Fruit fly (Drosophila melanogaster) whole organism, embryonic: ENCODE data around the gene Clk.

ENCODE experiments used
- CG10274 ChIP-seq: fragments of 200-800 bp; sonication (Bioruptor generic); optimal IDR thresholded peaks from 3 replicates; lab custom pipeline; 2017; ENCODE audit warnings: missing biosample characterization, mild to moderate bottlenecking, missing genetic modification characterization
- CG10321 ChIP-seq: fragments of 200-800 bp; sonication (Bioruptor generic); IDR thresholded peaks from 2 replicates; pipeline ENCODE4 v1.3.6; 2022; ENCODE audit warnings: missing biosample characterization, missing genetic modification characterization
- CG10979 ChIP-seq: fragments of 200-800 bp; sonication (Bioruptor generic); optimal IDR thresholded peaks from 2 replicates; lab custom pipeline; 2018; ENCODE audit warnings: missing biosample characterization, mild to moderate bottlenecking, missing genetic modification characterization, moderate library complexity
- CG11398 ChIP-seq: fragments of 200-800 bp; sonication (Bioruptor generic); optimal IDR thresholded peaks from 2 replicates; lab custom pipeline; 2016; ENCODE audit warnings: missing biosample characterization, missing genetic modification characterization
- CG13287 ChIP-seq: fragments of 200-800 bp; sonication (Bioruptor generic); IDR thresholded peaks from 2 replicates; pipeline ENCODE4 v1.3.6; 2022; ENCODE audit warnings: missing biosample characterization, missing genetic modification characterization; ENCODE audit not compliant: partially characterized antibody
- CG13424 ChIP-seq: fragments of 200-800 bp; sonication (Bioruptor generic); optimal IDR thresholded peaks from 2 replicates; lab custom pipeline; 2019; ENCODE audit warnings: missing biosample characterization, mild to moderate bottlenecking, missing genetic modification characterization, moderate library complexity
- CG14860 ChIP-seq: fragments of 200-800 bp; sonication (Bioruptor generic); IDR thresholded peaks from 3 replicates; pipeline ENCODE4 v1.3.6; 2022; ENCODE audit warnings: missing biosample characterization, missing genetic modification characterization; ENCODE audit not compliant: partially characterized antibody
- CG15011 ChIP-seq: fragments of 200-800 bp; sonication (Bioruptor generic); optimal IDR thresholded peaks from 3 replicates; lab custom pipeline; 2018; ENCODE audit warnings: missing biosample characterization, mild to moderate bottlenecking, missing genetic modification characterization
- CG1529 ChIP-seq: fragments of 200-800 bp; sonication (Bioruptor generic); optimal IDR thresholded peaks from 3 replicates; lab custom pipeline; 2018; ENCODE audit warnings: missing biosample characterization, missing genetic modification characterization
- CG17385 ChIP-seq: fragments of 200-800 bp; sonication (Bioruptor generic); optimal IDR thresholded peaks from 3 replicates; lab custom pipeline; 2018; ENCODE audit warnings: missing biosample characterization, mild to moderate bottlenecking, missing genetic modification characterization
- CG18764 ChIP-seq: fragments of 200-800 bp; sonication (Bioruptor generic); optimal IDR thresholded peaks from 3 replicates; lab custom pipeline; 2016; ENCODE audit warnings: missing biosample characterization, missing genetic modification characterization
- CG2129 ChIP-seq: fragments of 200-800 bp; sonication (Bioruptor generic); IDR thresholded peaks from 2 replicates; pipeline ENCODE4 v1.3.6; 2022; ENCODE audit warnings: missing biosample characterization, missing genetic modification characterization; ENCODE audit not compliant: partially characterized antibody
- CG30403 ChIP-seq: fragments of 200-800 bp; sonication (Bioruptor generic); optimal IDR thresholded peaks from 3 replicates; lab custom pipeline; 2016; ENCODE audit warnings: missing biosample characterization, missing genetic modification characterization
- CG34224 ChIP-seq: fragments of 200-800 bp; sonication (Bioruptor generic); IDR thresholded peaks from 3 replicates; pipeline ENCODE4 v1.3.6; 2022; ENCODE audit warnings: missing biosample characterization, missing genetic modification characterization; ENCODE audit not compliant: partially characterized antibody
- CG8290 ChIP-seq, 3 experiments: fragments of 200-800 bp; sonication (Bioruptor generic); optimal IDR thresholded peaks; 2 replicates each; lab custom pipeline; 2016 to 2019; ENCODE audit warnings: missing biosample characterization in 3 of 3, missing genetic modification characterization in 3 of 3, mild to moderate bottlenecking in 2 of 3, moderate library complexity in 1 of 3
- HLH54F ChIP-seq: fragments of 200-800 bp; sonication (Bioruptor generic); optimal IDR thresholded peaks from 3 replicates; lab custom pipeline; 2016; ENCODE audit warnings: missing biosample characterization, missing genetic modification characterization
- Hey ChIP-seq: fragments of 200-800 bp; sonication (Bioruptor generic); optimal IDR thresholded peaks from 3 replicates; lab custom pipeline; 2018; ENCODE audit warnings: missing biosample characterization, mild to moderate bottlenecking, missing genetic modification characterization
- HmgD ChIP-seq: fragments of 200-800 bp; sonication (Bioruptor generic); optimal IDR thresholded peaks from 3 replicates; lab custom pipeline; 2016; ENCODE audit warnings: missing biosample characterization, missing genetic modification characterization
- Hr3 ChIP-seq: fragments of 200-800 bp; sonication (Bioruptor generic); optimal IDR thresholded peaks from 3 replicates; lab custom pipeline; 2016; ENCODE audit warnings: missing biosample characterization, missing genetic modification characterization
- Ravus ChIP-seq: fragments of 200-800 bp; sonication (Bioruptor generic); IDR thresholded peaks from 2 replicates; pipeline ENCODE4 v1.3.6; 2022; ENCODE audit warnings: missing biosample characterization, missing genetic modification characterization
- Scr ChIP-seq: fragments of 200-800 bp; sonication (Bioruptor generic); IDR thresholded peaks from 2 replicates; pipeline ENCODE4 v1.3.6; 2022; ENCODE audit warnings: missing biosample characterization, missing genetic modification characterization; ENCODE audit not compliant: partially characterized antibody
- Side ChIP-seq: fragments of 200-800 bp; sonication (Bioruptor generic); optimal IDR thresholded peaks from 2 replicates; lab custom pipeline; 2016; ENCODE audit warnings: missing biosample characterization, missing genetic modification characterization
- Six4 ChIP-seq: fragments of 200-800 bp; sonication (Bioruptor generic); optimal IDR thresholded peaks from 2 replicates; lab custom pipeline; 2016; ENCODE audit warnings: missing biosample characterization, missing genetic modification characterization
- Ssrp ChIP-seq: fragments of 200-800 bp; sonication (Bioruptor generic); optimal IDR thresholded peaks from 2 replicates; lab custom pipeline; 2018; ENCODE audit warnings: missing biosample characterization, mild to moderate bottlenecking, missing genetic modification characterization, moderate library complexity
- TFAM ChIP-seq: fragments of 200-800 bp; sonication (Bioruptor generic); optimal IDR thresholded peaks from 2 replicates; lab custom pipeline; 2017; ENCODE audit warnings: missing biosample characterization, missing genetic modification characterization, inconsistent platforms
- Trl ChIP-seq, 3 experiments: fragments of >200 bp in 2 of 3; fragments of 200-800 bp in 1 of 3; sonication (Bioruptor generic) in 1 of 3; optimal IDR thresholded peaks; 2 replicates in 1 of 3; 3 replicates in 2 of 3; lab custom pipeline; 2016 to 2017; ENCODE audit warnings: missing biosample characterization in 1 of 3, missing genetic modification characterization in 1 of 3
- amos ChIP-seq: fragments of 200-800 bp; sonication (Bioruptor generic); IDR thresholded peaks from 2 replicates; pipeline ENCODE4 v1.3.6; 2022; ENCODE audit warnings: missing biosample characterization, missing genetic modification characterization; ENCODE audit not compliant: partially characterized antibody
- bbx ChIP-seq: fragments of 200-800 bp; sonication (Bioruptor generic); IDR thresholded peaks from 2 replicates; pipeline ENCODE4 v1.3.6; 2022; ENCODE audit warnings: missing biosample characterization, missing genetic modification characterization; ENCODE audit not compliant: partially characterized antibody
- cad ChIP-seq: fragments of >200 bp; optimal IDR thresholded peaks from 2 replicates; lab custom pipeline; 2017; ENCODE audit warnings: missing biosample characterization, missing genetic modification characterization
- cas ChIP-seq: fragments of 200-800 bp; sonication (Bioruptor generic); IDR thresholded peaks from 2 replicates; pipeline ENCODE4 v1.3.6; 2022; ENCODE audit warnings: missing biosample characterization, missing genetic modification characterization
- caup ChIP-seq: fragments of 200-800 bp; sonication (Bioruptor generic); optimal IDR thresholded peaks from 3 replicates; lab custom pipeline; 2017; ENCODE audit warnings: missing biosample characterization, mild to moderate bottlenecking, missing genetic modification characterization, moderate library complexity; ENCODE audit not compliant: severe bottlenecking
- danr ChIP-seq: fragments of 200-800 bp; sonication (Bioruptor generic); IDR thresholded peaks from 2 replicates; pipeline ENCODE4 v1.3.6; 2022; ENCODE audit warnings: missing biosample characterization, missing genetic modification characterization
- exex ChIP-seq: fragments of 200-800 bp; sonication (Bioruptor generic); optimal IDR thresholded peaks from 4 replicates; lab custom pipeline; 2018; ENCODE audit warnings: missing biosample characterization, mild to moderate bottlenecking, missing genetic modification characterization, moderate library complexity
- fd96Cb ChIP-seq: fragments of 200-800 bp; sonication (Bioruptor generic); optimal IDR thresholded peaks from 2 replicates; lab custom pipeline; 2018; ENCODE audit warnings: missing biosample characterization, mild to moderate bottlenecking, missing genetic modification characterization, moderate library complexity
- gce ChIP-seq: fragments of 200-800 bp; sonication (Bioruptor generic); IDR thresholded peaks from 3 replicates; pipeline ENCODE4 v1.3.6; 2022; ENCODE audit warnings: missing biosample characterization, missing genetic modification characterization
- grau ChIP-seq: fragments of 200-800 bp; optimal IDR thresholded peaks from 3 replicates; lab custom pipeline; 2019; ENCODE audit warnings: missing biosample characterization, mild to moderate bottlenecking, missing genetic modification characterization, moderate library complexity
- kay ChIP-seq: fragments of 200-800 bp; sonication (Bioruptor generic); optimal IDR thresholded peaks from 2 replicates; lab custom pipeline; 2016; ENCODE audit warnings: missing biosample characterization, missing genetic modification characterization
- mld ChIP-seq: fragments of 200-800 bp; sonication (Bioruptor generic); IDR thresholded peaks from 3 replicates; pipeline ENCODE4 v1.3.6; 2022; ENCODE audit warnings: missing biosample characterization, missing genetic modification characterization; ENCODE audit not compliant: partially characterized antibody
- nerfin-1 ChIP-seq: fragments of 200-800 bp; sonication (Bioruptor generic); optimal IDR thresholded peaks from 3 replicates; lab custom pipeline; 2019; ENCODE audit warnings: missing biosample characterization, mild to moderate bottlenecking, missing genetic modification characterization, moderate library complexity
- org-1 ChIP-seq: fragments of 200-800 bp; sonication (Bioruptor generic); optimal IDR thresholded peaks from 2 replicates; lab custom pipeline; 2017; ENCODE audit warnings: missing biosample characterization, missing genetic modification characterization
- phol ChIP-seq: fragments of 200-800 bp; sonication (Bioruptor generic); optimal IDR thresholded peaks from 3 replicates; lab custom pipeline; 2018; ENCODE audit warnings: missing biosample characterization, mild to moderate bottlenecking, missing genetic modification characterization, moderate library complexity
- pnt ChIP-seq: fragments of 200-800 bp; sonication (Bioruptor generic); optimal IDR thresholded peaks from 3 replicates; lab custom pipeline; 2016; ENCODE audit warnings: missing biosample characterization, missing genetic modification characterization
- rib ChIP-seq: fragments of 200-800 bp; sonication (Bioruptor generic); IDR thresholded peaks from 2 replicates; pipeline ENCODE4 v1.3.6; 2022; ENCODE audit warnings: missing biosample characterization, missing genetic modification characterization
- sens-2 ChIP-seq: fragments of 200-800 bp; sonication (Bioruptor generic); IDR thresholded peaks from 2 replicates; pipeline ENCODE4 v1.3.6; 2022; ENCODE audit warnings: missing biosample characterization, missing genetic modification characterization
- sima ChIP-seq: fragments of 200-800 bp; sonication (Bioruptor generic); optimal IDR thresholded peaks from 2 replicates; lab custom pipeline; 2016; ENCODE audit warnings: missing biosample characterization, missing genetic modification characterization
- slbo ChIP-seq: fragments of 200-800 bp; sonication (Bioruptor generic); IDR thresholded peaks from 2 replicates; pipeline ENCODE4 v1.3.6; 2022; ENCODE audit warnings: missing biosample characterization, missing genetic modification characterization
- slou ChIP-seq: fragments of 200-800 bp; sonication (Bioruptor generic); optimal IDR thresholded peaks from 3 replicates; lab custom pipeline; 2016; ENCODE audit warnings: missing biosample characterization, missing genetic modification characterization
- stc ChIP-seq: fragments of 200-800 bp; sonication (Bioruptor generic); IDR thresholded peaks from 2 replicates; pipeline ENCODE4 v1.3.6; 2022; ENCODE audit warnings: missing biosample characterization, missing genetic modification characterization
- tx ChIP-seq: fragments of 200-800 bp; sonication (Bioruptor generic); optimal IDR thresholded peaks from 2 replicates; lab custom pipeline; 2016; ENCODE audit warnings: missing biosample characterization, missing genetic modification characterization
- vnd ChIP-seq: fragments of 200-800 bp; sonication (Bioruptor generic); IDR thresholded peaks from 3 replicates; pipeline ENCODE4 v1.3.6; 2022; ENCODE audit warnings: missing biosample characterization, missing genetic modification characterization; ENCODE audit not compliant: partially characterized antibody

Clk gene

DNA sequence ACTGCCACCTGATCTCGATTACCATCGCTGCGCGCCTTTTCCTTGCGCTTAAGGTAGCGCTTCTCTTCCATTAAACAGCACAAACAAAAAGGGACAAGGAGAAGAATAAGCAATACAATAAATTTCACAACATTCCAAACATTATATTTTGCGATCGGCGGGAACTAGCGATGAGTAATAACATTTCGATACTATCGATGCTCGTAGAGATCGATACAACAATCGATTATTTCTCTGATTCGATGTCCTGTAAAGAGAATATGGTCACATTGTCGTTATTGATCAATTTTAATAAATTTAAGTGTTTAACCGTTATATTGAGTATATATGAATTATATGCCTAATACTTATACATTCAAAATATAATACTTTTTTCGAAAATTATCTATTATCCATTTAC is 49.1 kb downstream of the Clk start, which contains the start of gene CG7457 (continued):
- no peak for TF ChIP-seq Ssrp (tag; lab: Kevin White, UChicago)
- no peak for TF ChIP-seq Trl (optimal IDR thresholded peaks at IDR 0.05; lab: Kevin White, UChicago)
- TF ChIP-seq Trl (GFP tag; optimal IDR thresholded peaks at IDR 0.05; lab: Kevin White, UChicago) = no peak
- TF ChIP-seq CG18764 (GFP tag; lab: Kevin White, UChicago) = no peak
- TF ChIP-seq kay (GFP tag; lab: Kevin White, UChicago) = no peak
- peak; percentile 5 for TF ChIP-seq CG8290 (GFP tag; optimal IDR thresholded peaks at IDR 0.05; lab: Kevin White, UChicago)
- TF ChIP-seq CG8290 (tag; optimal IDR thresholded peaks at IDR 0.05; lab: Kevin White, UChicago) = peak; percentile 28 to 75
- peak; percentile 92 for TF ChIP-seq CG14860 (GFP tag; lab: Robert Waterston, UW)
- TF ChIP-seq CG17385 (GFP tag; lab: Kevin White, UChicago) = no peak
- peak; percentile 96 for TF ChIP-seq amos (GFP tag; lab: Robert Waterston, UW)
- no peak for TF ChIP-seq nerfin-1 (tag; lab: Kevin White, UChicago)
- no peak for TF ChIP-seq danr
- no peak for TF ChIP-seq rib
- no peak for TF ChIP-seq stc (GFP tag; lab: Robert Waterston, UW)
- TF ChIP-seq CG34224 = peak; percentile 94
- TF ChIP-seq CG2129 (GFP tag; lab: Robert Waterston, UW) = peak; percentile 81; the same call in 1 of the 2 replicates
- no peak for TF ChIP-seq CG1529 (GFP tag; lab: Kevin White, UChicago)
- no peak for TF ChIP-seq Six4
- TF ChIP-seq CG13424 = no peak
- TF ChIP-seq slou = no peak
- TF ChIP-seq fd96Cb (tag; lab: Kevin White, UChicago) = no peak
- peak; percentile 18; the same call in 1 of the 2 replicates for TF ChIP-seq slbo (GFP tag; lab: Robert Waterston, UW)
- no peak for TF ChIP-seq HmgD (GFP tag; lab: Kevin White, UChicago)
- TF ChIP-seq TFAM (GFP tag; lab: Kevin White, UChicago) = no peak
- TF ChIP-seq caup (GFP tag; lab: Kevin White, UChicago) = no peak
- no peak for TF ChIP-seq grau (tag; lab: Kevin White, UChicago)
- TF ChIP-seq HLH54F (GFP tag; lab: Kevin White, UChicago) = no peak
- no peak for TF ChIP-seq CG10321 (GFP tag; lab: Robert Waterston, UW)
- no peak for TF ChIP-seq CG10979 (tag; lab: Kevin White, UChicago)
- TF ChIP-seq CG11398 (GFP tag; lab: Kevin White, UChicago) = no peak
- TF ChIP-seq sens-2 = no peak
- peak; percentile 95 for TF ChIP-seq bbx (GFP tag; lab: Robert Waterston, UW)
- TF ChIP-seq sima (GFP tag; lab: Kevin White, UChicago) = no peak
- TF ChIP-seq cas (GFP tag; lab: Robert Waterston, UW) = no peak
- TF ChIP-seq Scr (GFP tag; lab: Robert Waterston, UW) = peak; percentile 95
- TF ChIP-seq org-1 (GFP tag; lab: Kevin White, UChicago) = no peak
- no peak for TF ChIP-seq tx (GFP tag; lab: Kevin White, UChicago)
- no peak for TF ChIP-seq pnt (GFP tag; lab: Kevin White, UChicago)
- no peak for TF ChIP-seq Hey
- TF ChIP-seq mld (GFP tag; lab: Robert Waterston, UW) = no peak; the same call in 2 of the 3 replicates
- TF ChIP-seq Ravus (GFP tag; lab: Robert Waterston, UW) = no peak
- no peak for TF ChIP-seq CG30403 (GFP tag; lab: Kevin White, UChicago)
- TF ChIP-seq phol = peak; percentile 20
- TF ChIP-seq vnd (GFP tag; lab: Robert Waterston, UW) = peak; percentile 92
- no peak for TF ChIP-seq CG10274 (GFP tag; lab: Kevin White, UChicago)
- no peak for TF ChIP-seq Side
- no peak for TF ChIP-seq Hr3 (GFP tag; lab: Kevin White, UChicago)
- TF ChIP-seq CG13287 (GFP tag; lab: Robert Waterston, UW) = peak; percentile 97
- TF ChIP-seq CG15011 (GFP tag; lab: Kevin White, UChicago) = no peak
- no peak for TF ChIP-seq exex (tag; lab: Kevin White, UChicago)
- TF ChIP-seq cad (GFP tag; lab: Kevin White, UChicago) = no peak
- no peak for TF ChIP-seq gce (GFP tag; lab: Robert Waterston, UW)
